Worm (Caenorhabditis elegans) whole organism, L3 larva: ENCODE measurements around the gene C07C7.3.

Experiments used
- R02D3.7 ChIP-seq: fragments of 150-350 bp; optimal IDR thresholded peaks from 2 replicates; lab custom pipeline; 2014; ENCODE audit warnings: missing biosample characterization, missing genetic modification characterization
- ZK546.5 ChIP-seq: sonication (generic microtip); optimal IDR thresholded peaks from 2 replicates; lab custom pipeline; 2017; ENCODE audit warnings: missing biosample characterization, missing genetic modification characterization
- aly-2 ChIP-seq: fragments of 150-350 bp; optimal IDR thresholded peaks from 2 replicates; lab custom pipeline; 2014; ENCODE audit warnings: missing biosample characterization, missing genetic modification characterization
- ama-1 ChIP-seq: fragments of 150-350 bp; optimal IDR thresholded peaks from 2 replicates; lab custom pipeline; 2018
- ceh-16 ChIP-seq: sonication (generic microtip); optimal IDR thresholded peaks from 2 replicates; lab custom pipeline; 2017; ENCODE audit warnings: missing biosample characterization, missing genetic modification characterization
- ceh-28 ChIP-seq: fragments of 150-350 bp; optimal IDR thresholded peaks from 2 replicates; lab custom pipeline; 2014; ENCODE audit warnings: missing biosample characterization, missing genetic modification reagents, missing genetic modification characterization
- ceh-82 ChIP-seq: fragments of 150-350 bp; optimal IDR thresholded peaks from 2 replicates; lab custom pipeline; 2014; ENCODE audit warnings: missing biosample characterization, missing genetic modification characterization
- ceh-9 ChIP-seq: sonication (generic microtip); optimal IDR thresholded peaks from 2 replicates; lab custom pipeline; 2018; ENCODE audit warnings: missing biosample characterization, missing genetic modification characterization
- daf-12 ChIP-seq: fragments of 150-350 bp; optimal IDR thresholded peaks from 2 replicates; lab custom pipeline; 2014; ENCODE audit warnings: missing biosample characterization, missing genetic modification reagents, missing genetic modification characterization
- egl-27 ChIP-seq: sonication (generic microtip); optimal IDR thresholded peaks from 4 replicates; lab custom pipeline; 2017; ENCODE audit warnings: missing biosample characterization, missing genetic modification reagents, missing genetic modification characterization
- egl-5 ChIP-seq: fragments of 150-350 bp; optimal IDR thresholded peaks from 2 replicates; lab custom pipeline; 2017; ENCODE audit warnings: missing biosample characterization, missing genetic modification reagents, missing genetic modification characterization, inconsistent platforms
- elt-1 ChIP-seq: fragments of 150-350 bp; optimal IDR thresholded peaks from 2 replicates; lab custom pipeline; 2014; ENCODE audit warnings: missing biosample characterization, missing genetic modification characterization
- elt-2 ChIP-seq: sonication (generic microtip); optimal IDR thresholded peaks from 2 replicates; lab custom pipeline; 2016; ENCODE audit warnings: missing genetic modification reagents, mild to moderate bottlenecking, missing genetic modification characterization, missing compliant biosample characterization
- elt-3 ChIP-seq, 3 experiments: fragments of 150-350 bp in 1 of 3; sonication (generic microtip) in 2 of 3; optimal IDR thresholded peaks; 2 replicates in 2 of 3; 4 replicates in 1 of 3; lab custom pipeline; 2014 to 2017; ENCODE audit warnings: missing biosample characterization in 3 of 3, missing genetic modification characterization in 3 of 3
- eor-1 ChIP-seq, 2 experiments: fragments of 150-350 bp; optimal IDR thresholded peaks; 2 replicates each; lab custom pipeline; 2014 to 2018; ENCODE audit warnings: missing biosample characterization in 2 of 2, missing genetic modification characterization in 2 of 2
- fkh-10 ChIP-seq: sonication (generic microtip); optimal IDR thresholded peaks from 2 replicates; lab custom pipeline; 2017; ENCODE audit warnings: missing biosample characterization, missing genetic modification reagents, missing genetic modification characterization
- fkh-2 ChIP-seq: fragments of 150-350 bp; optimal IDR thresholded peaks from 2 replicates; lab custom pipeline; 2014; ENCODE audit warnings: missing biosample characterization, missing genetic modification reagents, missing genetic modification characterization
- fos-1 ChIP-seq: fragments of 150-350 bp; optimal IDR thresholded peaks from 2 replicates; lab custom pipeline; 2014; ENCODE audit warnings: missing biosample characterization, missing genetic modification characterization
- hmg-11 ChIP-seq: sonication (generic microtip); optimal IDR thresholded peaks from 2 replicates; lab custom pipeline; 2016; ENCODE audit warnings: missing genetic modification characterization, missing compliant biosample characterization
- jun-1 ChIP-seq: fragments of 150-350 bp; optimal IDR thresholded peaks from 2 replicates; lab custom pipeline; 2014; ENCODE audit warnings: missing biosample characterization, missing genetic modification reagents, missing genetic modification characterization
- lin-15B ChIP-seq: fragments of 150-350 bp; optimal IDR thresholded peaks from 2 replicates; lab custom pipeline; 2014; ENCODE audit warnings: missing biosample characterization, missing genetic modification characterization
- lin-39 ChIP-seq: fragments of 150-350 bp; optimal IDR thresholded peaks from 2 replicates; lab custom pipeline; 2018; ENCODE audit warnings: missing biosample characterization, missing genetic modification reagents, missing genetic modification characterization
- lsy-12 ChIP-seq: sonication (generic microtip); optimal IDR thresholded peaks from 2 replicates; lab custom pipeline; 2016; ENCODE audit warnings: mild to moderate bottlenecking, missing genetic modification characterization, missing compliant biosample characterization
- mdl-1 ChIP-seq: fragments of 150-350 bp; optimal IDR thresholded peaks from 2 replicates; lab custom pipeline; 2014; ENCODE audit warnings: missing biosample characterization, missing genetic modification characterization
- mml-1 ChIP-seq: fragments of 150-350 bp; sonication (generic microtip); optimal IDR thresholded peaks from 3 replicates; lab custom pipeline; 2014; ENCODE audit warnings: missing biosample characterization, missing genetic modification characterization
- nfya-1 ChIP-seq: sonication (generic microtip); optimal IDR thresholded peaks from 2 replicates; lab custom pipeline; 2017; ENCODE audit warnings: missing genetic modification characterization, mild to moderate bottlenecking, missing compliant biosample characterization, antibody characterized with exemption, moderate library complexity; ENCODE audit not compliant: insufficient read depth
- nhr-11 ChIP-seq: fragments of 150-350 bp; optimal IDR thresholded peaks from 2 replicates; lab custom pipeline; 2014; ENCODE audit warnings: missing biosample characterization, missing genetic modification characterization
- nhr-12 ChIP-seq: fragments of 150-350 bp; optimal IDR thresholded peaks from 2 replicates; lab custom pipeline; 2014; ENCODE audit warnings: missing biosample characterization, missing genetic modification characterization
- nhr-23 ChIP-seq: fragments of 150-350 bp; optimal IDR thresholded peaks from 2 replicates; lab custom pipeline; 2014; ENCODE audit warnings: missing biosample characterization, missing genetic modification reagents, missing genetic modification characterization
- nhr-237 ChIP-seq: fragments of 150-350 bp; optimal IDR thresholded peaks from 2 replicates; lab custom pipeline; 2014; ENCODE audit warnings: missing biosample characterization, missing genetic modification characterization
- nhr-25 ChIP-seq: sonication (generic microtip); optimal IDR thresholded peaks from 2 replicates; lab custom pipeline; 2017; ENCODE audit warnings: missing biosample characterization, missing genetic modification characterization
- nhr-28 ChIP-seq: fragments of 150-350 bp; optimal IDR thresholded peaks from 2 replicates; lab custom pipeline; 2014; ENCODE audit warnings: missing biosample characterization, missing genetic modification characterization
- nhr-43 ChIP-seq: sonication (generic microtip); optimal IDR thresholded peaks from 2 replicates; lab custom pipeline; 2016; ENCODE audit warnings: mild to moderate bottlenecking, missing genetic modification characterization, missing compliant biosample characterization; ENCODE audit not compliant: poor library complexity, severe bottlenecking
- nhr-67 ChIP-seq: fragments of 150-350 bp; optimal IDR thresholded peaks from 2 replicates; lab custom pipeline; 2014; ENCODE audit warnings: missing biosample characterization, missing genetic modification characterization
- nhr-76 ChIP-seq: fragments of 150-350 bp; sonication (generic microtip); optimal IDR thresholded peaks from 5 replicates; lab custom pipeline; 2014; ENCODE audit warnings: missing biosample characterization, missing genetic modification characterization
- nhr-77 ChIP-seq: fragments of 150-350 bp; optimal IDR thresholded peaks from 2 replicates; lab custom pipeline; 2014; ENCODE audit warnings: missing biosample characterization, missing genetic modification characterization
- pha-4 ChIP-seq: fragments of 150-350 bp; optimal IDR thresholded peaks from 2 replicates; lab custom pipeline; 2014; ENCODE audit warnings: missing biosample characterization, missing genetic modification reagents, missing genetic modification characterization
- pqm-1 ChIP-seq: fragments of 150-350 bp; optimal IDR thresholded peaks from 2 replicates; lab custom pipeline; 2017; ENCODE audit warnings: missing biosample characterization, missing genetic modification characterization, inconsistent platforms
- sea-2 ChIP-seq: fragments of 150-350 bp; sonication (generic microtip); optimal IDR thresholded peaks from 4 replicates; lab custom pipeline; 2014; ENCODE audit warnings: missing biosample characterization, missing genetic modification reagents, missing genetic modification characterization
- skn-1 ChIP-seq: fragments of 150-350 bp; optimal IDR thresholded peaks from 2 replicates; lab custom pipeline; 2014; ENCODE audit warnings: missing biosample characterization, missing genetic modification characterization
- snpc-4 ChIP-seq: fragments of 150-350 bp; optimal IDR thresholded peaks from 2 replicates; lab custom pipeline; 2014; ENCODE audit warnings: missing biosample characterization, missing genetic modification characterization
- tbx-2 ChIP-seq: sonication (generic microtip); optimal IDR thresholded peaks from 2 replicates; lab custom pipeline; 2016; ENCODE audit warnings: mild to moderate bottlenecking, missing genetic modification characterization, missing compliant biosample characterization
- unc-39 ChIP-seq: sonication (generic microtip); optimal IDR thresholded peaks from 4 replicates; lab custom pipeline; 2017; ENCODE audit warnings: missing biosample characterization, missing genetic modification characterization
- unc-62 ChIP-seq: fragments of 150-350 bp; sonication (generic microtip); optimal IDR thresholded peaks from 4 replicates; lab custom pipeline; 2014; ENCODE audit warnings: missing biosample characterization, missing genetic modification reagents, missing genetic modification characterization
- zag-1 ChIP-seq: fragments of 150-350 bp; optimal IDR thresholded peaks from 2 replicates; lab custom pipeline; 2014; ENCODE audit warnings: missing biosample characterization, missing genetic modification characterization
- ztf-11 ChIP-seq: fragments of 150-350 bp; optimal IDR thresholded peaks from 2 replicates; lab custom pipeline; 2014; ENCODE audit warnings: missing biosample characterization, missing genetic modification characterization
- ztf-4 ChIP-seq: fragments of 150-350 bp; optimal IDR thresholded peaks from 2 replicates; lab custom pipeline; 2014; ENCODE audit warnings: missing biosample characterization, missing genetic modification characterization

C07C7.3 gene

ce11 chrIV:9198136-9198535, 32.3 kb downstream of the C07C7.3 start:
- no peak for TF ChIP-seq daf-12 (tag; lab: Kevin White, UChicago)
- TF ChIP-seq mdl-1 (tag; lab: Kevin White, UChicago): no peak
- TF ChIP-seq nhr-25 (tag; lab: Kevin White, UChicago): peak; percentile 79
- no peak for TF ChIP-seq nhr-12 (tag; lab: Kevin White, UChicago)
- TF ChIP-seq ztf-4 (tag; lab: Kevin White, UChicago): no peak
- no peak for TF ChIP-seq ceh-9 (tag; lab: Kevin White, UChicago)
- TF ChIP-seq unc-62 (GFP tag; lab: Kevin White, UChicago): no peak
- peak; percentile 90 for TF ChIP-seq nhr-23 (tag; lab: Kevin White, UChicago)
- TF ChIP-seq nhr-11 (tag; lab: Kevin White, UChicago): no peak
- TF ChIP-seq nhr-76 (tag; lab: Kevin White, UChicago): no peak
- TF ChIP-seq mml-1 (tag; lab: Kevin White, UChicago): no peak
- no peak for TF ChIP-seq aly-2 (tag; lab: Kevin White, UChicago)
- no peak for TF ChIP-seq nhr-28
- TF ChIP-seq tbx-2 (tag; lab: Kevin White, UChicago): no peak
- TF ChIP-seq sea-2 (GFP tag; lab: Kevin White, UChicago): no peak
- TF ChIP-seq pha-4: peak; percentile 96
- TF ChIP-seq skn-1 (tag; lab: Kevin White, UChicago): peak; percentile 41
- no peak for TF ChIP-seq fkh-10 (GFP tag; lab: Kevin White, UChicago)
- TF ChIP-seq zag-1 (tag; lab: Kevin White, UChicago): no peak
- no peak for TF ChIP-seq egl-27
- TF ChIP-seq fkh-2 (tag; lab: Kevin White, UChicago): no peak
- TF ChIP-seq ztf-11 (tag; lab: Kevin White, UChicago): no peak
- no peak for TF ChIP-seq ceh-16 (tag; lab: Kevin White, UChicago)
- TF ChIP-seq hmg-11 (tag; lab: Kevin White, UChicago): no peak
- no peak for TF ChIP-seq ama-1 (lab: Kevin White, UChicago)
- peak; percentile 47 for TF ChIP-seq nfya-1 (tag; lab: Kevin White, UChicago)
- TF ChIP-seq elt-2: peak; percentile 79
- TF ChIP-seq ceh-82: no peak
- TF ChIP-seq elt-1 (tag; lab: Kevin White, UChicago): peak; percentile 49
- TF ChIP-seq lin-15B (tag; lab: Kevin White, UChicago): no peak
- TF ChIP-seq nhr-77 (tag; lab: Kevin White, UChicago): no peak
- no peak for TF ChIP-seq egl-5 (tag; lab: Kevin White, UChicago)
- TF ChIP-seq ceh-28: no peak
- TF ChIP-seq ZK546.5: no peak
- no peak for TF ChIP-seq lin-39 (tag; lab: Kevin White, UChicago)
- TF ChIP-seq eor-1 (tag; optimal IDR thresholded peaks at IDR 0.05; lab: Kevin White, UChicago): no peak
- TF ChIP-seq nhr-67 (tag; lab: Kevin White, UChicago): no peak
- TF ChIP-seq lsy-12 (tag; lab: Kevin White, UChicago): no peak
- peak; percentile 76 for TF ChIP-seq jun-1
- no peak for TF ChIP-seq nhr-237
- TF ChIP-seq elt-3 (tag; optimal IDR thresholded peaks at IDR 0.05; lab: Kevin White, UChicago): peak; percentile 3 to 81 (median 52)
- TF ChIP-seq snpc-4 (tag; lab: Kevin White, UChicago): no peak
- no peak for TF ChIP-seq unc-39 (tag; lab: Kevin White, UChicago)
- peak; percentile 38 for TF ChIP-seq nhr-43
- no peak for TF ChIP-seq fos-1
- TF ChIP-seq R02D3.7 (tag; lab: Kevin White, UChicago): no peak
- TF ChIP-seq pqm-1 (tag; lab: Kevin White, UChicago): peak; percentile 73
